Worm (Caenorhabditis elegans) whole organism, L2 larva: ENCODE data around the gene F59B2.14.

Experiments used
- C34F6.9 ChIP-seq: fragments of 150-350 bp; optimal IDR thresholded peaks from 2 replicates; lab custom pipeline; 2014; ENCODE audit warnings: missing biosample characterization, missing genetic modification characterization
- F13H6.1 ChIP-seq: sonication (generic microtip); optimal IDR thresholded peaks from 2 replicates; lab custom pipeline; 2016; ENCODE audit warnings: missing genetic modification characterization, missing compliant biosample characterization
- R02D3.7 ChIP-seq: fragments of 150-350 bp; optimal IDR thresholded peaks from 2 replicates; lab custom pipeline; 2014; ENCODE audit warnings: missing biosample characterization, missing genetic modification characterization
- Y55F3AM.14 ChIP-seq: fragments of 200-800 bp; sonication (Bioruptor generic); optimal IDR thresholded peaks from 2 replicates; lab custom pipeline; 2018; ENCODE audit warnings: mild to moderate bottlenecking, missing genetic modification characterization, missing compliant biosample characterization
- ZK546.5 ChIP-seq: sonication (generic microtip); optimal IDR thresholded peaks from 2 replicates; lab custom pipeline; 2017; ENCODE audit warnings: missing biosample characterization, missing genetic modification characterization
- alr-1 ChIP-seq: fragments of 150-350 bp; optimal IDR thresholded peaks from 2 replicates; lab custom pipeline; 2014; ENCODE audit warnings: missing biosample characterization, missing genetic modification characterization
- aly-2 ChIP-seq: fragments of 150-350 bp; optimal IDR thresholded peaks from 2 replicates; lab custom pipeline; 2014; ENCODE audit warnings: missing biosample characterization, missing genetic modification characterization
- ama-1 ChIP-seq: fragments of 150-350 bp; optimal IDR thresholded peaks from 2 replicates; lab custom pipeline; 2018; ENCODE audit warnings: inconsistent platforms
- blmp-1 ChIP-seq: sonication (generic microtip); optimal IDR thresholded peaks from 2 replicates; lab custom pipeline; 2017; ENCODE audit warnings: missing genetic modification characterization, mild to moderate bottlenecking, missing compliant biosample characterization, antibody characterized with exemption, moderate library complexity; ENCODE audit not compliant: insufficient read depth
- ceh-16 ChIP-seq: fragments of 150-350 bp; optimal IDR thresholded peaks from 2 replicates; lab custom pipeline; 2014; ENCODE audit warnings: missing biosample characterization, missing genetic modification characterization
- crh-2 ChIP-seq: sonication (generic microtip); optimal IDR thresholded peaks from 2 replicates; lab custom pipeline; 2017; ENCODE audit warnings: missing biosample characterization, missing genetic modification characterization
- dmd-4 ChIP-seq: sonication (generic microtip); optimal IDR thresholded peaks from 2 replicates; lab custom pipeline; 2017; ENCODE audit warnings: missing biosample characterization, missing genetic modification characterization
- elt-1 ChIP-seq: fragments of 150-350 bp; optimal IDR thresholded peaks from 2 replicates; lab custom pipeline; 2014; ENCODE audit warnings: missing biosample characterization, missing genetic modification characterization
- elt-3 ChIP-seq: sonication (generic microtip); optimal IDR thresholded peaks from 2 replicates; lab custom pipeline; 2017; ENCODE audit warnings: missing biosample characterization, missing genetic modification characterization
- fos-1 ChIP-seq: fragments of 150-350 bp; optimal IDR thresholded peaks from 2 replicates; lab custom pipeline; 2014; ENCODE audit warnings: missing biosample characterization, missing genetic modification characterization
- gmeb-1 ChIP-seq: fragments of 150-350 bp; optimal IDR thresholded peaks from 2 replicates; lab custom pipeline; 2014; ENCODE audit warnings: missing biosample characterization, missing genetic modification characterization
- lin-11 ChIP-seq: fragments of 150-350 bp; sonication (generic microtip); optimal IDR thresholded peaks from 2 replicates; lab custom pipeline; 2014; ENCODE audit warnings: missing biosample characterization, missing genetic modification characterization, inconsistent platforms, mixed read lengths
- lin-13 ChIP-seq: fragments of 150-350 bp; optimal IDR thresholded peaks from 2 replicates; lab custom pipeline; 2014; ENCODE audit warnings: missing biosample characterization, missing genetic modification reagents, missing genetic modification characterization
- lin-39 ChIP-seq: fragments of 150-350 bp; optimal IDR thresholded peaks from 2 replicates; lab custom pipeline; 2014; ENCODE audit warnings: missing biosample characterization, missing genetic modification reagents, missing genetic modification characterization
- lsy-2 ChIP-seq, 2 experiments: fragments of 150-350 bp in 1 of 2; sonication (generic microtip) in 1 of 2; optimal IDR thresholded peaks; 2 replicates each; lab custom pipeline; 2014 to 2017; ENCODE audit warnings: missing biosample characterization in 2 of 2, missing genetic modification characterization in 2 of 2
- mab-5 ChIP-seq: fragments of 150-350 bp; optimal IDR thresholded peaks from 2 replicates; lab custom pipeline; 2014; ENCODE audit warnings: missing biosample characterization, missing genetic modification characterization
- mbf-1 ChIP-seq: sonication (generic microtip); optimal IDR thresholded peaks from 2 replicates; lab custom pipeline; 2017; ENCODE audit warnings: missing biosample characterization, missing genetic modification characterization
- mdl-1 ChIP-seq, 2 experiments: fragments of 150-350 bp in 1 of 2; sonication (generic microtip) in 1 of 2; optimal IDR thresholded peaks; 2 replicates each; lab custom pipeline; 2017; ENCODE audit warnings: missing biosample characterization in 2 of 2, missing genetic modification characterization in 2 of 2
- nhr-10 ChIP-seq: sonication (generic microtip); optimal IDR thresholded peaks from 2 replicates; lab custom pipeline; 2017; ENCODE audit warnings: missing biosample characterization, missing genetic modification characterization
- nhr-11 ChIP-seq: fragments of 150-350 bp; optimal IDR thresholded peaks from 2 replicates; lab custom pipeline; 2014; ENCODE audit warnings: missing biosample characterization, missing genetic modification characterization
- nhr-129 ChIP-seq: fragments of 150-350 bp; optimal IDR thresholded peaks from 2 replicates; lab custom pipeline; 2014; ENCODE audit warnings: missing biosample characterization, missing genetic modification characterization
- nhr-21 ChIP-seq: fragments of 150-350 bp; optimal IDR thresholded peaks from 2 replicates; lab custom pipeline; 2014; ENCODE audit warnings: missing biosample characterization, missing genetic modification characterization
- nhr-23 ChIP-seq: fragments of 150-350 bp; optimal IDR thresholded peaks from 2 replicates; lab custom pipeline; 2014; ENCODE audit warnings: missing biosample characterization, missing genetic modification reagents, missing genetic modification characterization
- nhr-25 ChIP-seq: fragments of 150-350 bp; sonication (generic microtip); optimal IDR thresholded peaks from 3 replicates; lab custom pipeline; 2014; ENCODE audit warnings: missing biosample characterization, missing genetic modification characterization
- nhr-6 ChIP-seq: fragments of 150-350 bp; optimal IDR thresholded peaks from 2 replicates; lab custom pipeline; 2014; ENCODE audit warnings: missing biosample characterization, missing genetic modification characterization
- nhr-77 ChIP-seq: fragments of 150-350 bp; optimal IDR thresholded peaks from 2 replicates; lab custom pipeline; 2014; ENCODE audit warnings: missing biosample characterization, missing genetic modification characterization
- peb-1 ChIP-seq: fragments of 150-350 bp; optimal IDR thresholded peaks from 2 replicates; lab custom pipeline; 2014; ENCODE audit warnings: missing biosample characterization, missing genetic modification characterization
- skn-1 ChIP-seq: sonication (generic microtip); optimal IDR thresholded peaks from 2 replicates; lab custom pipeline; 2017; ENCODE audit warnings: missing biosample characterization, missing genetic modification characterization
- sma-3 ChIP-seq: sonication (generic microtip); optimal IDR thresholded peaks from 2 replicates; lab custom pipeline; 2016; ENCODE audit warnings: missing genetic modification reagents, missing genetic modification characterization, missing compliant biosample characterization
- sma-9 ChIP-seq, 2 experiments: fragments of 150-350 bp in 1 of 2; sonication (generic microtip) in 1 of 2; optimal IDR thresholded peaks; 2 replicates each; lab custom pipeline; 2014 to 2016; ENCODE audit warnings: missing genetic modification characterization in 2 of 2, mild to moderate bottlenecking in 1 of 2, missing biosample characterization in 1 of 2, missing compliant biosample characterization in 1 of 2, missing genetic modification reagents in 1 of 2, moderate library complexity in 1 of 2
- snpc-4 ChIP-seq: fragments of 150-350 bp; optimal IDR thresholded peaks from 2 replicates; lab custom pipeline; 2014; ENCODE audit warnings: missing biosample characterization, missing genetic modification characterization
- unc-39 ChIP-seq: fragments of 150-350 bp; optimal IDR thresholded peaks from 2 replicates; lab custom pipeline; 2014; ENCODE audit warnings: missing biosample characterization, missing genetic modification characterization
- unc-55 ChIP-seq: fragments of 150-350 bp; sonication (generic microtip); optimal IDR thresholded peaks from 3 replicates; lab custom pipeline; 2014; ENCODE audit warnings: missing biosample characterization, missing genetic modification reagents, missing genetic modification characterization
- zag-1 ChIP-seq: fragments of 150-350 bp; optimal IDR thresholded peaks from 2 replicates; lab custom pipeline; 2014; ENCODE audit warnings: missing biosample characterization, missing genetic modification characterization
- ztf-11 ChIP-seq: sonication (generic microtip); optimal IDR thresholded peaks from 2 replicates; lab custom pipeline; 2017; ENCODE audit warnings: missing biosample characterization, missing genetic modification characterization

The F59B2.14 gene

ce11 chrIII:9058959-9059534 is 36.6 kb upstream of the F59B2.14 start, which contains the start of gene gst-1:
Gene gst-1 (plus strand): TSS chrIII:9059331.
- TF ChIP-seq crh-2 (tag; lab: Kevin White, UChicago) (peak; percentile 84), nhr-77 (tag; lab: Kevin White, UChicago) (no peak), nhr-129 (tag; lab: Kevin White, UChicago) (no peak), alr-1 (tag; lab: Kevin White, UChicago) (no peak), elt-3 (tag; lab: Kevin White, UChicago) (no peak), C34F6.9 (tag; lab: Kevin White, UChicago) (peak; percentile 41), sma-9 (GFP tag; optimal IDR thresholded peaks at IDR 0.05; lab: Kevin White, UChicago) (peak; percentile 62), sma-9 (tag; optimal IDR thresholded peaks at IDR 0.05; lab: Kevin White, UChicago) (no peak), zag-1 (no peak), snpc-4 (tag; lab: Kevin White, UChicago) (no peak), peb-1 (tag; lab: Kevin White, UChicago) (no peak), nhr-11 (tag; lab: Kevin White, UChicago) (no peak), nhr-25 (tag; lab: Kevin White, UChicago) (no peak), unc-55 (GFP tag; lab: Kevin White, UChicago) (no peak), lin-13 (GFP tag; lab: Kevin White, UChicago) (no peak), lsy-2 (tag; optimal IDR thresholded peaks at IDR 0.05; lab: Kevin White, UChicago) (peak in 1 of 2 experiments; percentile 40), Y55F3AM.14 (GFP tag; lab: Kevin White, UChicago) (no peak), ztf-11 (no peak), fos-1 (peak; percentile 16), nhr-21 (tag; lab: Kevin White, UChicago) (no peak), blmp-1 (tag; lab: Kevin White, UChicago) (no peak), lin-11 (tag; lab: Kevin White, UChicago) (no peak), sma-3 (GFP tag; lab: Kevin White, UChicago) (no peak), ama-1 (lab: Kevin White, UChicago) (peak; percentile 80), gmeb-1 (no peak), nhr-10 (tag; lab: Kevin White, UChicago) (no peak), R02D3.7 (tag; lab: Kevin White, UChicago) (no peak), skn-1 (peak; percentile 97), F13H6.1 (no peak), unc-39 (tag; lab: Kevin White, UChicago) (no peak), dmd-4 (tag; lab: Kevin White, UChicago) (no peak), ceh-16 (tag; lab: Kevin White, UChicago) (no peak), nhr-23 (no peak), aly-2 (tag; lab: Kevin White, UChicago) (no peak), nhr-6 (tag; lab: Kevin White, UChicago) (no peak), mbf-1 (no peak), mab-5 (tag; lab: Kevin White, UChicago) (no peak), elt-1 (no peak)

- TF ChIP-seq crh-2 (tag; lab: Kevin White, UChicago) (peak; percentile 31), unc-39 (tag; lab: Kevin White, UChicago) (no peak), C34F6.9 (tag; lab: Kevin White, UChicago) (peak; percentile 12), nhr-10 (tag; lab: Kevin White, UChicago) (no peak), zag-1 (no peak), ZK546.5 (tag; lab: Kevin White, UChicago) (no peak), unc-55 (GFP tag; lab: Kevin White, UChicago) (peak; percentile 17), mdl-1 (tag; optimal IDR thresholded peaks at IDR 0.05; lab: Kevin White, UChicago) (no peak), lsy-2 (tag; optimal IDR thresholded peaks at IDR 0.05; lab: Kevin White, UChicago) (peak in 1 of 2 experiments; percentile 23), lin-39 (tag; lab: Kevin White, UChicago) (no peak), nhr-129 (tag; lab: Kevin White, UChicago) (peak; percentile 60)
Observed at ce11 chrIII:9054414-9055147, 32.1 kb upstream of the F59B2.14 start, which contains the start of gene cls-2. Gene cls-2 (plus strand): TSS chrIII:9055048.
